Fruit fly (Drosophila melanogaster) whole organism, embryonic: ENCODE measurements around the gene Rab30.

Experiments used
- Antp ChIP-seq: fragments of 200-800 bp; sonication (Bioruptor generic); optimal IDR thresholded peaks from 3 replicates; lab custom pipeline; 2016; ENCODE audit warnings: missing biosample characterization, missing genetic modification characterization
- Blimp-1 ChIP-seq: fragments of 200-800 bp; sonication (Bioruptor generic); optimal IDR thresholded peaks from 3 replicates; lab custom pipeline; 2018; ENCODE audit warnings: missing biosample characterization, missing genetic modification characterization, mild to moderate bottlenecking, moderate library complexity, missing genetic modification reagents
- CG10565 ChIP-seq: fragments of 200-800 bp; sonication (Bioruptor generic); optimal IDR thresholded peaks from 3 replicates; lab custom pipeline; 2016; ENCODE audit warnings: missing biosample characterization, mild to moderate bottlenecking, missing genetic modification characterization
- CG11085 ChIP-seq: fragments of 200-800 bp; sonication (Bioruptor generic); IDR thresholded peaks from 2 replicates; pipeline ENCODE4 v1.3.6; 2022; ENCODE audit warnings: missing biosample characterization, missing genetic modification characterization
- CG11456 ChIP-seq: fragments of 200-800 bp; sonication (Bioruptor generic); IDR thresholded peaks from 3 replicates; pipeline ENCODE4 v1.3.6; 2022; ENCODE audit warnings: missing biosample characterization, missing genetic modification characterization
- CG12155 ChIP-seq: fragments of 200-800 bp; sonication (Bioruptor generic); optimal IDR thresholded peaks from 3 replicates; lab custom pipeline; 2016; ENCODE audit warnings: missing biosample characterization, missing genetic modification characterization
- CG12769 ChIP-seq: fragments of 200-800 bp; sonication (Bioruptor generic); optimal IDR thresholded peaks from 2 replicates; lab custom pipeline; 2019; ENCODE audit warnings: missing biosample characterization, mild to moderate bottlenecking, missing genetic modification characterization, moderate library complexity
- CG2199 ChIP-seq: fragments of 200-800 bp; sonication (Bioruptor generic); IDR thresholded peaks from 3 replicates; pipeline ENCODE4 v1.3.6; 2022; ENCODE audit warnings: missing biosample characterization, missing genetic modification characterization
- CG2889 ChIP-seq: fragments of 200-800 bp; sonication (Bioruptor generic); IDR thresholded peaks from 3 replicates; pipeline ENCODE4 v1.3.6; 2022; ENCODE audit warnings: missing biosample characterization, missing genetic modification characterization
- CG32532 ChIP-seq: fragments of 200-800 bp; sonication (Bioruptor generic); IDR thresholded peaks from 2 replicates; pipeline ENCODE4 v1.3.6; 2022; ENCODE audit warnings: missing biosample characterization, missing genetic modification characterization
- CG3407 ChIP-seq: fragments of 200-800 bp; sonication (Bioruptor generic); optimal IDR thresholded peaks from 2 replicates; lab custom pipeline; 2018; ENCODE audit warnings: missing biosample characterization, mild to moderate bottlenecking, missing genetic modification characterization
- CG4360 ChIP-seq: fragments of 200-800 bp; sonication (Bioruptor generic); IDR thresholded peaks from 2 replicates; pipeline ENCODE4 v1.3.6; 2022; ENCODE audit warnings: missing biosample characterization, missing genetic modification characterization
- CG8765 ChIP-seq: fragments of 200-800 bp; sonication (Bioruptor generic); IDR thresholded peaks from 2 replicates; pipeline ENCODE4 v1.3.6; 2022; ENCODE audit warnings: missing biosample characterization, missing genetic modification characterization
- CG9727 ChIP-seq: fragments of 200-800 bp; sonication (Bioruptor generic); optimal IDR thresholded peaks from 3 replicates; lab custom pipeline; 2017; ENCODE audit warnings: missing biosample characterization, mild to moderate bottlenecking, missing genetic modification characterization
- D19B ChIP-seq: fragments of 200-800 bp; sonication (Bioruptor generic); optimal IDR thresholded peaks from 2 replicates; lab custom pipeline; 2017; ENCODE audit warnings: missing biosample characterization, mild to moderate bottlenecking, missing genetic modification characterization
- HLH3B ChIP-seq: fragments of 200-800 bp; sonication (Bioruptor generic); IDR thresholded peaks from 2 replicates; pipeline ENCODE4 v1.3.6; 2022; ENCODE audit warnings: missing biosample characterization, missing genetic modification characterization
- Hsf ChIP-seq: fragments of 200-800 bp; sonication (Bioruptor generic); optimal IDR thresholded peaks from 3 replicates; lab custom pipeline; 2016; ENCODE audit warnings: missing biosample characterization, missing genetic modification characterization
- Nf-YB ChIP-seq: fragments of 200-800 bp; sonication (Bioruptor generic); optimal IDR thresholded peaks from 3 replicates; lab custom pipeline; 2019; ENCODE audit warnings: missing biosample characterization, mild to moderate bottlenecking, missing genetic modification characterization, moderate library complexity
- Oaz ChIP-seq: fragments of 200-800 bp; sonication (Bioruptor generic); IDR thresholded peaks from 2 replicates; pipeline ENCODE4 v1.3.6; 2022; ENCODE audit warnings: missing biosample characterization, missing genetic modification characterization
- Ravus ChIP-seq: fragments of 200-800 bp; sonication (Bioruptor generic); IDR thresholded peaks from 2 replicates; pipeline ENCODE4 v1.3.6; 2022; ENCODE audit warnings: missing biosample characterization, missing genetic modification characterization
- Vsx1 ChIP-seq: fragments of 200-800 bp; sonication (Bioruptor generic); optimal IDR thresholded peaks from 2 replicates; lab custom pipeline; 2017; ENCODE audit warnings: missing biosample characterization, mild to moderate bottlenecking, missing genetic modification characterization, missing genetic modification reagents
- Xrp1 ChIP-seq: fragments of 200-800 bp; sonication (Bioruptor generic); IDR thresholded peaks from 2 replicates; pipeline ENCODE4 v1.3.6; 2022; ENCODE audit warnings: missing biosample characterization, missing genetic modification characterization
- abd-A ChIP-seq: fragments of 200-800 bp; sonication (Bioruptor generic); optimal IDR thresholded peaks from 3 replicates; lab custom pipeline; 2019; ENCODE audit warnings: missing biosample characterization, mild to moderate bottlenecking, missing genetic modification characterization, moderate library complexity
- ash1 ChIP-seq: fragments of 200-800 bp; sonication (Bioruptor generic); optimal IDR thresholded peaks from 2 replicates; lab custom pipeline; 2018; ENCODE audit warnings: missing biosample characterization, mild to moderate bottlenecking, missing genetic modification characterization
- bcd ChIP-seq: fragments of 200-800 bp; sonication (Bioruptor generic); optimal IDR thresholded peaks from 2 replicates; lab custom pipeline; 2017; ENCODE audit warnings: missing biosample characterization, mild to moderate bottlenecking, missing genetic modification characterization
- bigmax ChIP-seq: fragments of 200-800 bp; sonication (Bioruptor generic); optimal IDR thresholded peaks from 2 replicates; lab custom pipeline; 2018; ENCODE audit warnings: missing biosample characterization, mild to moderate bottlenecking, missing genetic modification characterization
- cg ChIP-seq: fragments of 200-800 bp; sonication (Bioruptor generic); optimal IDR thresholded peaks from 3 replicates; lab custom pipeline; 2019; ENCODE audit warnings: missing biosample characterization, mild to moderate bottlenecking, missing genetic modification characterization, moderate library complexity
- chinmo ChIP-seq: fragments of 200-800 bp; sonication (Bioruptor generic); IDR thresholded peaks from 4 replicates; pipeline ENCODE4 v1.3.6; 2022; ENCODE audit warnings: missing biosample characterization, missing genetic modification characterization; ENCODE audit not compliant: partially characterized antibody
- ci ChIP-seq: fragments of 200-800 bp; sonication (Bioruptor generic); IDR thresholded peaks from 3 replicates; pipeline ENCODE4 v1.3.6; 2022; ENCODE audit warnings: missing biosample characterization, missing genetic modification characterization
- croc ChIP-seq: fragments of 200-800 bp; sonication (Bioruptor generic); conservative IDR thresholded peaks from 3 replicates; pipeline ENCODE4 v1.3.6; 2022; ENCODE audit warnings: missing biosample characterization, missing genetic modification characterization
- fd96Cb ChIP-seq: fragments of 200-800 bp; sonication (Bioruptor generic); optimal IDR thresholded peaks from 2 replicates; lab custom pipeline; 2018; ENCODE audit warnings: missing biosample characterization, mild to moderate bottlenecking, missing genetic modification characterization, moderate library complexity
- hb ChIP-seq: fragments of 200-800 bp; sonication (Bioruptor generic); IDR thresholded peaks from 3 replicates; pipeline ENCODE4 v1.3.6; 2022; ENCODE audit warnings: missing biosample characterization, missing genetic modification characterization; ENCODE audit not compliant: partially characterized antibody
- kni ChIP-seq: fragments of 200-800 bp; sonication (Bioruptor generic); optimal IDR thresholded peaks from 3 replicates; lab custom pipeline; 2017; ENCODE audit warnings: mild to moderate bottlenecking, missing biosample characterization, missing genetic modification reagents, missing genetic modification characterization
- pros ChIP-seq: fragments of 200-800 bp; sonication (Bioruptor generic); optimal IDR thresholded peaks from 3 replicates; lab custom pipeline; 2019; ENCODE audit warnings: missing biosample characterization, mild to moderate bottlenecking, missing genetic modification characterization, moderate library complexity
- repo ChIP-seq: fragments of 200-800 bp; sonication (Bioruptor generic); optimal IDR thresholded peaks from 2 replicates; lab custom pipeline; 2016; ENCODE audit warnings: missing biosample characterization, missing genetic modification characterization
- sd ChIP-seq: fragments of 200-800 bp; sonication (Bioruptor generic); optimal IDR thresholded peaks from 3 replicates; lab custom pipeline; 2018; ENCODE audit warnings: missing biosample characterization, mild to moderate bottlenecking, missing genetic modification characterization, moderate library complexity
- sens ChIP-seq: fragments of 200-800 bp; sonication (Bioruptor generic); peaks from one replicate; lab custom pipeline; 2016; ENCODE audit warnings: missing biosample characterization, missing genetic modification characterization
- sim ChIP-seq: fragments of 200-800 bp; sonication (Bioruptor generic); IDR thresholded peaks from 2 replicates; pipeline ENCODE4 v1.3.6; 2022; ENCODE audit warnings: missing biosample characterization, missing genetic modification characterization
- sqz ChIP-seq: fragments of 200-800 bp; sonication (Bioruptor generic); optimal IDR thresholded peaks from 3 replicates; lab custom pipeline; 2018; ENCODE audit warnings: missing biosample characterization, mild to moderate bottlenecking, missing genetic modification characterization
- unpg ChIP-seq: fragments of 200-800 bp; sonication (Bioruptor generic); optimal IDR thresholded peaks from 3 replicates; lab custom pipeline; 2018; ENCODE audit warnings: missing biosample characterization, mild to moderate bottlenecking, missing genetic modification characterization, moderate library complexity
- vvl ChIP-seq: fragments of 200-800 bp; sonication (Bioruptor generic); IDR thresholded peaks from 2 replicates; pipeline ENCODE4 v1.3.6; 2022; ENCODE audit warnings: missing biosample characterization, missing genetic modification characterization
- zfh1 ChIP-seq: fragments of 200-800 bp; sonication (Bioruptor generic); IDR thresholded peaks from 3 replicates; pipeline ENCODE4 v1.3.6; 2022; ENCODE audit warnings: missing biosample characterization, missing genetic modification characterization

Gene Rab30

DNA sequence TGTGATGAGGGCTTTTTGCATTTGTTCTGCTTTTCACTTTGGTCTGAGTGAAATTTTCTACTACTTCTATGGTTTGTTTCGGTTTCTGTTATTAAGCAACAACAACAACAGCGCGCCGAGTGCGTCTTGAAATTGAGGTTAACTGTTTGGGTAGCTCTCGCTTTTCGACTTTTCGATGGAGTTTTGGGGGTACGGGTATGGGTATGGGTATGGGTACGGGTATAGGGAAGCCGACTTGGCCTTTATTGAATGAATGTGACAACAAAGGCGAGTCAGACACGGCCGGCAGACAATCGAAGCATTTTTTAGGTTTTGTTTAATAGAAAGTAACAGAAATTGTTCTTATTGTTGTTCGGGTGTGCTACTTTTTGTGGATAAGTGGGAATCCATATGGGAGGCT, 24.8 kb downstream of the Rab30 start:
- TF ChIP-seq Ravus (no peak), bcd (GFP tag; lab: Kevin White, UChicago) (no peak), sens (GFP tag; lab: Kevin White, UChicago) (peak; percentile 44), CG32532 (GFP tag; lab: Robert Waterston, UW) (no peak), HLH3B (GFP tag; lab: Robert Waterston, UW) (no peak), CG4360 (GFP tag; lab: Robert Waterston, UW) (peak; percentile 74), CG2199 (0 out of 3 replicates have a peak, but pooled peaks have one; percentile 80), sim (no peak), repo (GFP tag; lab: Kevin White, UChicago) (no peak), unpg (GFP tag; lab: Kevin White, UChicago) (no peak), CG2889 (GFP tag; lab: Robert Waterston, UW) (no peak), D19B (no peak), pros (GFP tag; lab: Kevin White, UChicago) (peak; percentile 25), Vsx1 (GFP tag; lab: Kevin White, UChicago) (no peak), ci (GFP tag; lab: Robert Waterston, UW) (0 out of 3 replicates have a peak, but pooled peaks have one; percentile 22), Antp (GFP tag; lab: Kevin White, UChicago) (no peak), Blimp-1 (GFP tag; lab: Kevin White, UChicago) (peak; percentile 86), Oaz (no peak), bigmax (GFP tag; lab: Kevin White, UChicago) (peak; percentile 31), ash1 (GFP tag; lab: Kevin White, UChicago) (no peak), CG9727 (no peak), CG11456 (GFP tag; lab: Robert Waterston, UW) (no peak), chinmo (0 out of 4 replicates have a peak, but pooled peaks have one; percentile 37), CG12155 (GFP tag; lab: Kevin White, UChicago) (no peak), fd96Cb (tag; lab: Kevin White, UChicago) (no peak), hb (GFP tag; lab: Robert Waterston, UW) (no peak)
- TF ChIP-seq, all 482 proteins: peak for 8

DNA sequence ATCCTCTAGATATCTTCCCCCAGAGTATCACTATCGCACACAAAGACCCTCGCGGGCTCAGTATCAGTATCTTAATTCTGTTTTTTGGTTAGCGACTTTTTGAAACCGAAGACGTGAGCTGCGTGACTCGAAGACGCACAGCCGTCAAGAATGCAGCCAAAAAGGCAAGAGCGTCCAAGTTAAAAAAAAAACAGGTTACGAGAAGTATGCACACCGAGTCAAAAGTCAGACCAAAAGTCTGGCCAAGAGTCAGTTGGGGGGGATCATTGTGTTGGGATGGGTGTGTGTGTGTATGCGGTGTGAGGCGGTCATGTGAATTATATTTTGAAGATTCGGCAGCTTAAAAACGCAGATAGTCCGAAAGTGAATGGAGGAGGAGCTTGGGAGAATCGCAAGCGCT, 26.9 kb downstream of the Rab30 start:
- peak; percentile 67 for TF ChIP-seq sqz (GFP tag; lab: Kevin White, UChicago)
- peak; percentile 1 for TF ChIP-seq Blimp-1 (GFP tag; lab: Kevin White, UChicago)
- 0 out of 3 replicates have a peak, but pooled peaks have one; percentile 3 for TF ChIP-seq zfh1 (GFP tag; lab: Robert Waterston, UW)
- TF ChIP-seq CG3407 (GFP tag; lab: Kevin White, UChicago), result no peak
- peak; percentile 3 for TF ChIP-seq cg (GFP tag; lab: Kevin White, UChicago)
- 0 out of 4 replicates have a peak, but pooled peaks have one; percentile 53 for TF ChIP-seq chinmo
- no peak for TF ChIP-seq CG8765 (GFP tag; lab: Robert Waterston, UW)
- peak; percentile 84 for TF ChIP-seq pros (GFP tag; lab: Kevin White, UChicago)
- TF ChIP-seq croc (GFP tag; lab: Robert Waterston, UW), result no peak
- TF ChIP-seq sd (tag; lab: Kevin White, UChicago), result peak; percentile 28
- TF ChIP-seq kni (GFP tag; lab: Kevin White, UChicago), result peak; percentile 16

DNA sequence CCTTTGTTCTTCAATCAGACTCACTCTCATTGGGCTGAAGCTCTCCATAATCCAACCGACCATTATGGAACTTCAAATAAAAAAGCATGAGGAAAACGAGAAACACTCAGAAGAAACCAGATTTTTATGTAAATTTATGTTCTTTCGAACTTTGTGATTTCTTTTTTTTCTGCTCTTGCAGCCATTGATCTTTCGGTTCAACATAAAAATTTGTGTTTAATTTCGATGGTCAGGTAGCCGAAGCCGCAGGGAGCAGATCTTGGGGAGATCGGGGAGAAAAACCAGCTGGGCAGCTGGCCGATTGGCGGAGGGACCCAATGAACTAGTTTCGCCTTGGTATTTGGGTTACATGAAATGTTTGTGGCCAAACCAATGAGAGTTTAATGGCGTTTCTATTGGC, 28.1 kb downstream of the Rab30 start:
- 0 out of 4 replicates have a peak, but pooled peaks have one; percentile 60 for TF ChIP-seq chinmo
- TF ChIP-seq Blimp-1 (GFP tag; lab: Kevin White, UChicago), result peak; percentile 80
- TF ChIP-seq sd (tag; lab: Kevin White, UChicago), result peak; percentile 56
- TF ChIP-seq CG10565 (GFP tag; lab: Kevin White, UChicago), result no peak
- no peak for TF ChIP-seq CG11085 (GFP tag; lab: Robert Waterston, UW)
- peak; percentile 54 for TF ChIP-seq CG12769 (tag; lab: Kevin White, UChicago)
- TF ChIP-seq Xrp1 (GFP tag; lab: Robert Waterston, UW), result no peak
- TF ChIP-seq vvl, result peak; percentile 31; the same call in 1 of the 2 replicates
- TF ChIP-seq sqz (GFP tag; lab: Kevin White, UChicago), result peak; percentile 20
- TF ChIP-seq abd-A, result peak; percentile 48
- peak; percentile 20 for TF ChIP-seq Nf-YB
- no peak for TF ChIP-seq Hsf
